Fruit fly (Drosophila melanogaster) whole organism, adult: ENCODE measurements around the gene CG32544.
A peak's percentile ranks its signal among the peaks of the same experiment; 100 is the strongest.

Experiments used
- CG11617 ChIP-seq: fragments of 200-800 bp; sonication (Bioruptor generic); optimal IDR thresholded peaks from 2 replicates; lab custom pipeline; 2017; ENCODE audit warnings: mild to moderate bottlenecking, missing biosample characterization, missing genetic modification reagents, missing genetic modification characterization
- CG12768 ChIP-seq: fragments of 200-800 bp; sonication (Bioruptor generic); optimal IDR thresholded peaks from 2 replicates; lab custom pipeline; 2017; ENCODE audit warnings: missing biosample characterization, missing genetic modification characterization, mild to moderate bottlenecking, moderate library complexity, missing genetic modification reagents
- CG14711 ChIP-seq: fragments of 200-800 bp; sonication (Bioruptor generic); optimal IDR thresholded peaks from 2 replicates; lab custom pipeline; 2018; ENCODE audit warnings: missing biosample characterization, mild to moderate bottlenecking, missing genetic modification characterization, moderate library complexity
- CG1620 ChIP-seq: fragments of 200-800 bp; sonication (Bioruptor generic); optimal IDR thresholded peaks from 2 replicates; lab custom pipeline; 2016; ENCODE audit warnings: missing biosample characterization, missing genetic modification characterization
- CG33017 ChIP-seq: fragments of 200-800 bp; sonication (Bioruptor generic); optimal IDR thresholded peaks from 2 replicates; lab custom pipeline; 2018; ENCODE audit warnings: missing biosample characterization, mild to moderate bottlenecking, missing genetic modification characterization, moderate library complexity
- CG5204 ChIP-seq: fragments of 200-800 bp; sonication (Bioruptor generic); optimal IDR thresholded peaks from 2 replicates; lab custom pipeline; 2016; ENCODE audit warnings: missing biosample characterization, missing genetic modification characterization
- CG7045 ChIP-seq: fragments of 200-800 bp; sonication (Bioruptor generic); optimal IDR thresholded peaks from 2 replicates; lab custom pipeline; 2017; ENCODE audit warnings: missing biosample characterization, mild to moderate bottlenecking, missing genetic modification characterization
- CG7101 ChIP-seq: fragments of 200-800 bp; sonication (Bioruptor generic); optimal IDR thresholded peaks from 2 replicates; lab custom pipeline; 2018; ENCODE audit warnings: missing biosample characterization, mild to moderate bottlenecking, missing genetic modification characterization, moderate library complexity
- Clk ChIP-seq: fragments of 200-800 bp; sonication (Bioruptor generic); optimal IDR thresholded peaks from 2 replicates; lab custom pipeline; 2017; ENCODE audit warnings: missing biosample characterization, missing genetic modification characterization
- Crg-1 ChIP-seq: fragments of 200-800 bp; sonication (Bioruptor generic); optimal IDR thresholded peaks from 2 replicates; lab custom pipeline; 2016; ENCODE audit warnings: missing biosample characterization, missing genetic modification characterization
- Hr96 ChIP-seq: fragments of 200-800 bp; sonication (Bioruptor generic); optimal IDR thresholded peaks from 2 replicates; lab custom pipeline; 2016; ENCODE audit warnings: missing biosample characterization, missing genetic modification characterization
- Mnt ChIP-seq: fragments of 200-800 bp; sonication (Bioruptor generic); optimal IDR thresholded peaks from 2 replicates; lab custom pipeline; 2016; ENCODE audit warnings: missing biosample characterization, mild to moderate bottlenecking, missing genetic modification characterization
- bab1 ChIP-seq: fragments of 200-800 bp; sonication (Bioruptor generic); optimal IDR thresholded peaks from 3 replicates; lab custom pipeline; 2019; ENCODE audit warnings: missing biosample characterization, mild to moderate bottlenecking, missing genetic modification characterization, moderate library complexity
- cic ChIP-seq: fragments of 200-800 bp; sonication (Bioruptor generic); optimal IDR thresholded peaks from 2 replicates; lab custom pipeline; 2017; ENCODE audit warnings: missing biosample characterization, mild to moderate bottlenecking, missing genetic modification characterization, moderate library complexity
- cnc ChIP-seq, 2 experiments: fragments of >200 bp; optimal IDR thresholded peaks; 2 replicates each; lab custom pipeline; 2017
- kay ChIP-seq: fragments of 200-800 bp; sonication (Bioruptor generic); peaks from one replicate; lab custom pipeline; 2016; ENCODE audit warnings: missing biosample characterization, missing genetic modification characterization, borderline replicate concordance
- ovo ChIP-seq: fragments of 200-800 bp; sonication (Bioruptor generic); optimal IDR thresholded peaks from 2 replicates; lab custom pipeline; 2016; ENCODE audit warnings: missing biosample characterization, missing genetic modification characterization
- pad ChIP-seq: fragments of 200-800 bp; sonication (Bioruptor generic); optimal IDR thresholded peaks from 3 replicates; lab custom pipeline; 2017; ENCODE audit warnings: missing biosample characterization, missing genetic modification characterization, mild to moderate bottlenecking, moderate library complexity, missing genetic modification reagents
- tj ChIP-seq: fragments of 200-800 bp; sonication (Bioruptor generic); optimal IDR thresholded peaks from 3 replicates; lab custom pipeline; 2017; ENCODE audit warnings: missing biosample characterization, mild to moderate bottlenecking, missing genetic modification characterization, moderate library complexity
- toe ChIP-seq: fragments of 200-800 bp; sonication (Bioruptor generic); optimal IDR thresholded peaks from 2 replicates; lab custom pipeline; 2016; ENCODE audit warnings: missing biosample characterization, missing genetic modification characterization

CG32544 gene

DNA sequence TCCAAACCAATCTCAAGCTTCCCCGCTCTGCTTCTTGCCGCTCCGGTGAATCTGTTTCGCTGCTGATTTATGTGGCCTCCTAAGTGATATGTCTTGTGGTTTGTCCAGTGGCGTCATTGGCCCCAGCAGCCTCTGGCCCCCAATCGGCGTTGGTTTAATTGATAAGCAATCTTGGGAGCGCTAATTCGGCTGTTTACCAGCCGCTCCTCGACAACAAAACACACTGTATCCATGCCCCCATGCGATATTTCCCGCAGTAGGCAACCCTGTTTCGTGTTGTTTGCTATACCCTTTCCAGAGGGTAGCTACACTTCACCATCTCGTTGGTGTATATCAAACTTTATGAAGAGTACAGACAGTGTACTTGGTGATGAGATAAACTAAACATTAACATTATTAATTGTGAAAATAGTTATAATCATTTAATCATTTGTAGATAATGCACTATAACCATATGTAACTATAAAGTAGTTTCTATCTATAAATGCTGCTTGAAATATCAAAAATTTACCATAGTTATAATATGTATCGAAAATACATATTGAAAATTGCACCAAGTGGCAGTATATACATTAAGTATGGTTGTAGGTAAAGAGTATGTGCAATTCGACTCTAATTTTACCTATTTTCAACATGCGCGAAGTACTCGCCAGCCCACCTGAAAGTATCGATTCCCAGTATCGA, 11.6 kb upstream of the CG32544 start, which contains the start of gene shop:
Gene shop (minus strand): TSS at position 229 of the 684 bp plus-strand sequence.
- TF ChIP-seq Crg-1 (GFP tag; lab: Kevin White, UChicago) (peak; percentile 81), CG33017 (tag; lab: Kevin White, UChicago) (peak; percentile 67), cic (no peak), kay (GFP tag; lab: Kevin White, UChicago) (no peak), cnc (optimal IDR thresholded peaks at IDR 0.05; lab: Kevin White, UChicago) (no peak), CG11617 (GFP tag; lab: Kevin White, UChicago) (peak; percentile 89), CG7045 (GFP tag; lab: Kevin White, UChicago) (peak; percentile 73), CG1620 (GFP tag; lab: Kevin White, UChicago) (peak; percentile 88), bab1 (GFP tag; lab: Kevin White, UChicago) (peak; percentile 77), tj (GFP tag; lab: Kevin White, UChicago) (peak; percentile 65), pad (GFP tag; lab: Kevin White, UChicago) (peak; percentile 79), CG5204 (GFP tag; lab: Kevin White, UChicago) (peak; percentile 75), Hr96 (GFP tag; lab: Kevin White, UChicago) (peak; percentile 84), toe (peak; percentile 73), Clk (peak; percentile 48), Mnt (peak; percentile 80), CG7101 (tag; lab: Kevin White, UChicago) (peak; percentile 86), CG12768 (peak; percentile 67), ovo (GFP tag; lab: Kevin White, UChicago) (peak; percentile 44), CG14711 (tag; lab: Kevin White, UChicago) (peak; percentile 92)

DNA sequence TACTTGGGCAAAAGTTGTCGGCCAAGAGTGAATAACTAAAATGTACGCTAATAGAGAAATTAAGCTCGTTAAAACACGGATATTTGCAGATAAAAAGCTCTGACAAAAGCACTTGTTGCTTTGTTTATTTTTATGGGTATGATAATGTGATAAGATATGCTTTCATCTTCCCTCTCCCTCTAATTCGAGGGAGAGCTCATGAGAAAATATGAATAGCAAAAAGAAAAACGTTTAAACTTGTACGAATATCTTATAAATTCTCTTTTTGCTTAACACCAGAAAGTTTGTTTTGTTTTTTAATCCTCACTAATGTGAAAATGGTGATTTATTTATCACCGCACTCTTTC, 11.1 kb upstream of the CG32544 start:
- TF ChIP-seq kay (GFP tag; lab: Kevin White, UChicago) (no peak), CG14711 (tag; lab: Kevin White, UChicago) (no peak), CG11617 (GFP tag; lab: Kevin White, UChicago) (no peak), CG1620 (GFP tag; lab: Kevin White, UChicago) (no peak)

DNA sequence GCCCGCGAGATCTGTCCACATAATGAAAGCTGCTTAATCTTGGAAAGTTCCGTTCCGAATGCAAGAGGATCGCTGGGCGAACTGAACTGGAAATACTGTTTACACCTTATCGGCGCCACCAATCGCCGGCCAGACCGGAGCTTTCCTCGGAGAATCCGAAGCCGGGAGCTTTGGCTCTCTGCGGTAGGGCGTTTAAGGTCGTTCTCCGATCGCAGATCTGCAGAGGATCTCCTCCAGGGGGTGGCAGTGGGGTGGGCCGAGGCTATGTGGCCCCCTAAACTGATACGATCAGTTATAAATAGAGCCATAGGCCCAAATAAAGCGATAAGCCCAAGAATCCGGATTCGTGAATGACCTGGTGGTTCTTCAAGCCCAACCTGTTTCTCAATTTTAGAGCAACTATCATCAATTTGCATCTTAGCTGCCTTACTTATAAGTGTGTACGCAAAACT, 2.7 kb upstream of the CG32544 start, which contains the start of gene CG7322:
Gene CG7322 (minus strand): TSS at position 402 of the 452 bp plus-strand sequence.
- TF ChIP-seq cic (peak; percentile 54), bab1 (GFP tag; lab: Kevin White, UChicago) (no peak)

DNA sequence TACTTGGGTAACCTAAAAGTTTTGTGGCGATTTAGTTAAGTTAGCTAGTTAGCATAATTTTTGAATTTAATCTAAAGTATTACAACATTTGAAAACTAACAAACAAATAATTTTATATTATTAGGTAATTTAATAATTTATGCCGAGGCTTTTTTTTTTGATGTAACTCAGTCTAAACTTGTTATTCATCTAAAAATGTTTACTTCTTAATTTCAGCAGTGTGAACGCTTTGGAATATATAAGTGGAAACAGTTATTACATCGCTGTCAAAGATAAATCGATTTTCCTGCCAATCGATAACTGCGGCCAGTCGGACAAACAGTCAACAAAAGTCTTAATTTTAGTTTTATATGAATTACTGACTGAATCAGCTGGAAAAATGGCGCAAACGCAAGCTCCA, 2.2 kb upstream of the CG32544 start, which contains the start of gene Usp39:
Gene Usp39 (plus strand): TSS at position 288 of the 400 bp plus-strand sequence.
- TF ChIP-seq pad (GFP tag; lab: Kevin White, UChicago) = no peak
- no peak for TF ChIP-seq CG11617 (GFP tag; lab: Kevin White, UChicago)
- TF ChIP-seq Crg-1 (GFP tag; lab: Kevin White, UChicago) = no peak
- no peak for TF ChIP-seq ovo (GFP tag; lab: Kevin White, UChicago)
- TF ChIP-seq cnc (optimal IDR thresholded peaks at IDR 0.05; lab: Kevin White, UChicago) = no peak
- TF ChIP-seq kay (GFP tag; lab: Kevin White, UChicago) = no peak
- TF ChIP-seq CG14711 (tag; lab: Kevin White, UChicago) = peak; percentile 13
- no peak for TF ChIP-seq cic
- TF ChIP-seq Mnt = no peak
- TF ChIP-seq CG33017 (tag; lab: Kevin White, UChicago) = no peak
- TF ChIP-seq Clk = no peak
- peak; percentile 54 for TF ChIP-seq CG7101 (tag; lab: Kevin White, UChicago)
- TF ChIP-seq bab1 (GFP tag; lab: Kevin White, UChicago) = no peak
- TF ChIP-seq toe = no peak
- TF ChIP-seq tj (GFP tag; lab: Kevin White, UChicago) = no peak
- no peak for TF ChIP-seq Hr96 (GFP tag; lab: Kevin White, UChicago)
- TF ChIP-seq CG7045 (GFP tag; lab: Kevin White, UChicago) = no peak
- TF ChIP-seq CG5204 (GFP tag; lab: Kevin White, UChicago) = no peak

DNA sequence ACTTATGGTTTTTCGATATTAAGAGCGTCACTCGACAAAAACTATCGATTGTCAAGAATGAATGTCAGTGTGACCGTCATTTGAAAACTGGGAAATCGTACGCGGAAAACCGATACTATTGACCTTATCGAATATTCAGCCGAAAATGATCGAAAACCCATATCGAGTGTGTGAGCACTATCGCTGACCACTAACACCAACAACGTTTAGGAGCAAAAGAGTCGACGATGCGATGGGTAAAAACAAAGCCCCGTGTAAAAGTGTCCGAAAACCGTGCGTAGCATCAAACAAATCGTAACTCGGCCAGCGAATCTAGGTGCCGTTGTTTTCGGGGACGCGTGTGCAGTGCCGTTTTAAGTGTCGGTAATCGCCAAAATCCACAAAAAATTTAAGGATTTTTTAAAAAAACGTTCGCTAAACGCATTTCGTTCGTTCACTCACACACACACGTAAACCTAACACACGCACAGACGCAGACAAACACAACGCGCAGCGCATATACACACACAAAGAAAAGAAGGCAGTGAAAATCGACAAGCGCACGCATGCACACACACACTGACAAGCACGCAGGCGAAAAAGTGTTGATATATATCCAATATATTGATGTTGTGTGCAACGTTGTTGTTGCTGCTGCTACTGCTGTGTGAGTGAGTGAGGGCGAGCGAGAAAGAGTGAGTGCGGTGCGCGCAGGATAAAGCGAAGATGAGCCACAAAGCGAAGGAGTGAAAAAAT, 3.8 kb downstream of the CG32544 start, which contains the start of the genes CG7326 and Dora:
Gene CG7326 (minus strand): TSS at position 29 of the 735 bp plus-strand sequence.
Gene Dora (plus strand): TSS at position 203 of the 735 bp plus-strand sequence.
- TF ChIP-seq CG14711 (tag; lab: Kevin White, UChicago) (no peak), CG1620 (GFP tag; lab: Kevin White, UChicago) (no peak), cnc (optimal IDR thresholded peaks at IDR 0.05; lab: Kevin White, UChicago) (no peak), cic (no peak), kay (GFP tag; lab: Kevin White, UChicago) (no peak), CG7101 (tag; lab: Kevin White, UChicago) (no peak), bab1 (GFP tag; lab: Kevin White, UChicago) (peak; percentile 82), Clk (no peak), CG12768 (no peak), pad (GFP tag; lab: Kevin White, UChicago) (no peak), CG5204 (GFP tag; lab: Kevin White, UChicago) (no peak), CG33017 (tag; lab: Kevin White, UChicago) (no peak), toe (no peak), CG11617 (GFP tag; lab: Kevin White, UChicago) (no peak), Mnt (peak; percentile 19), ovo (GFP tag; lab: Kevin White, UChicago) (peak; percentile 12), tj (GFP tag; lab: Kevin White, UChicago) (peak; percentile 72)
